Worm (Caenorhabditis elegans) whole organism, mixed stage, embryonic: ENCODE data around the gene F35H8.1.

ENCODE experiments used
- M03D4.4 ChIP-seq: sonication (generic microtip); optimal IDR thresholded peaks from 2 replicates; lab custom pipeline; 2017; ENCODE audit warnings: mild to moderate bottlenecking, missing genetic modification characterization, missing compliant biosample characterization
- bed-3 ChIP-seq: fragments of 200-800 bp; sonication (Bioruptor generic); optimal IDR thresholded peaks from 3 replicates; lab custom pipeline; 2018; ENCODE audit warnings: mild to moderate bottlenecking, missing genetic modification characterization, moderate library complexity, missing compliant biosample characterization
- blmp-1 ChIP-seq: fragments of 150-350 bp; optimal IDR thresholded peaks from 2 replicates; lab custom pipeline; 2014; ENCODE audit warnings: missing biosample characterization, missing genetic modification characterization
- ceh-39 ChIP-seq: fragments of 150-350 bp; optimal IDR thresholded peaks from 2 replicates; lab custom pipeline; 2014; ENCODE audit warnings: missing biosample characterization, missing genetic modification characterization
- ceh-43 ChIP-seq: fragments of 200-800 bp; sonication (Bioruptor generic); optimal IDR thresholded peaks from 2 replicates; lab custom pipeline; 2018; ENCODE audit warnings: mild to moderate bottlenecking, missing genetic modification characterization, moderate library complexity, missing compliant biosample characterization
- ceh-83 ChIP-seq: fragments of 200-800 bp; sonication (Bioruptor generic); optimal IDR thresholded peaks from 2 replicates; lab custom pipeline; 2018; ENCODE audit warnings: mild to moderate bottlenecking, missing genetic modification characterization, missing compliant biosample characterization
- ces-1 ChIP-seq: fragments of 150-350 bp; optimal IDR thresholded peaks from 2 replicates; lab custom pipeline; 2014; ENCODE audit warnings: missing biosample characterization, missing genetic modification reagents, missing genetic modification characterization
- cnd-1 ChIP-seq: fragments of 200-800 bp; sonication (Bioruptor generic); optimal IDR thresholded peaks from 2 replicates; lab custom pipeline; 2018; ENCODE audit warnings: mild to moderate bottlenecking, missing genetic modification characterization, missing compliant biosample characterization
- drap-1 ChIP-seq: fragments of 200-800 bp; sonication (Bioruptor generic); optimal IDR thresholded peaks from 3 replicates; lab custom pipeline; 2018; ENCODE audit warnings: mild to moderate bottlenecking, missing genetic modification characterization, missing compliant biosample characterization
- elt-1 ChIP-seq: sonication (generic microtip); optimal IDR thresholded peaks from 2 replicates; lab custom pipeline; 2017; ENCODE audit warnings: missing genetic modification characterization, mild to moderate bottlenecking, missing compliant biosample characterization, antibody characterized with exemption, moderate library complexity, borderline replicate concordance; ENCODE audit not compliant: insufficient read depth
- elt-3 ChIP-seq: fragments of 150-350 bp; optimal IDR thresholded peaks from 2 replicates; lab custom pipeline; 2014; ENCODE audit warnings: missing biosample characterization, missing genetic modification characterization
- flh-1 ChIP-seq: fragments of 200-800 bp; sonication (Bioruptor generic); optimal IDR thresholded peaks from 2 replicates; lab custom pipeline; 2018; ENCODE audit warnings: mild to moderate bottlenecking, missing genetic modification characterization, moderate library complexity, missing compliant biosample characterization
- ham-2 ChIP-seq: fragments of 200-800 bp; sonication (Bioruptor generic); optimal IDR thresholded peaks from 2 replicates; lab custom pipeline; 2018; ENCODE audit warnings: mild to moderate bottlenecking, missing genetic modification characterization, missing compliant biosample characterization
- hlh-1 ChIP-seq: fragments of 150-350 bp; optimal IDR thresholded peaks from 2 replicates; lab custom pipeline; 2014; ENCODE audit warnings: missing biosample characterization, missing genetic modification reagents, missing genetic modification characterization
- lin-32 ChIP-seq: fragments of 200-800 bp; sonication (Bioruptor generic); optimal IDR thresholded peaks from 2 replicates; lab custom pipeline; 2018; ENCODE audit warnings: mild to moderate bottlenecking, missing genetic modification characterization, missing compliant biosample characterization
- lsy-2 ChIP-seq: fragments of 150-350 bp; optimal IDR thresholded peaks from 2 replicates; lab custom pipeline; 2014; ENCODE audit warnings: missing biosample characterization, missing genetic modification characterization
- mab-5 ChIP-seq: fragments of 150-350 bp; optimal IDR thresholded peaks from 2 replicates; lab custom pipeline; 2014; ENCODE audit warnings: missing biosample characterization, missing genetic modification characterization
- mep-1 ChIP-seq: fragments of 150-350 bp; optimal IDR thresholded peaks from 2 replicates; lab custom pipeline; 2017; ENCODE audit warnings: missing biosample characterization, missing genetic modification reagents, missing genetic modification characterization, inconsistent platforms
- mls-2 ChIP-seq: sonication (generic microtip); optimal IDR thresholded peaks from 2 replicates; lab custom pipeline; 2016; ENCODE audit warnings: mild to moderate bottlenecking, missing genetic modification characterization, moderate library complexity, missing compliant biosample characterization
- nhr-12 ChIP-seq: fragments of 150-350 bp; optimal IDR thresholded peaks from 2 replicates; lab custom pipeline; 2014; ENCODE audit warnings: missing biosample characterization, missing genetic modification characterization
- nhr-2 ChIP-seq: fragments of 150-350 bp; optimal IDR thresholded peaks from 2 replicates; lab custom pipeline; 2014; ENCODE audit warnings: missing biosample characterization, missing genetic modification characterization
- nhr-237 ChIP-seq: fragments of 150-350 bp; optimal IDR thresholded peaks from 2 replicates; lab custom pipeline; 2014; ENCODE audit warnings: missing biosample characterization, missing genetic modification characterization
- nhr-28 ChIP-seq: fragments of 150-350 bp; optimal IDR thresholded peaks from 2 replicates; lab custom pipeline; 2014; ENCODE audit warnings: missing biosample characterization, missing genetic modification characterization
- nhr-76 ChIP-seq: sonication (generic microtip); optimal IDR thresholded peaks from 2 replicates; lab custom pipeline; 2017; ENCODE audit warnings: missing biosample characterization, missing genetic modification characterization
- pha-4 ChIP-seq: fragments of 150-350 bp; optimal IDR thresholded peaks from 2 replicates; lab custom pipeline; 2018; ENCODE audit warnings: missing biosample characterization, missing genetic modification reagents, missing genetic modification characterization
- sem-2 ChIP-seq: fragments of 200-800 bp; sonication (Bioruptor generic); optimal IDR thresholded peaks from 2 replicates; lab custom pipeline; 2018; ENCODE audit warnings: mild to moderate bottlenecking, missing genetic modification characterization, missing compliant biosample characterization
- sptf-1 ChIP-seq: sonication (generic microtip); optimal IDR thresholded peaks from 2 replicates; lab custom pipeline; 2017; ENCODE audit warnings: mild to moderate bottlenecking, missing genetic modification characterization, moderate library complexity, missing compliant biosample characterization
- tbx-8 ChIP-seq: fragments of 200-800 bp; sonication (Bioruptor generic); optimal IDR thresholded peaks from 2 replicates; lab custom pipeline; 2018; ENCODE audit warnings: mild to moderate bottlenecking, missing genetic modification characterization, moderate library complexity, missing compliant biosample characterization
- unc-120 ChIP-seq: sonication (generic microtip); optimal IDR thresholded peaks from 2 replicates; lab custom pipeline; 2017; ENCODE audit warnings: missing genetic modification characterization, missing compliant biosample characterization; ENCODE audit not compliant: poor library complexity, severe bottlenecking
- unc-39 ChIP-seq: fragments of 150-350 bp; optimal IDR thresholded peaks from 2 replicates; lab custom pipeline; 2014; ENCODE audit warnings: missing biosample characterization, missing genetic modification characterization
- unc-62 ChIP-seq: fragments of 150-350 bp; optimal IDR thresholded peaks from 2 replicates; lab custom pipeline; 2014; ENCODE audit warnings: missing biosample characterization, missing genetic modification reagents, missing genetic modification characterization
- zip-8 ChIP-seq: fragments of 150-350 bp; optimal IDR thresholded peaks from 2 replicates; lab custom pipeline; 2014; ENCODE audit warnings: missing biosample characterization, missing genetic modification characterization
- ztf-11 ChIP-seq: fragments of 150-350 bp; optimal IDR thresholded peaks from 2 replicates; lab custom pipeline; 2014; ENCODE audit warnings: missing biosample characterization, missing genetic modification characterization

Gene F35H8.1

DNA sequence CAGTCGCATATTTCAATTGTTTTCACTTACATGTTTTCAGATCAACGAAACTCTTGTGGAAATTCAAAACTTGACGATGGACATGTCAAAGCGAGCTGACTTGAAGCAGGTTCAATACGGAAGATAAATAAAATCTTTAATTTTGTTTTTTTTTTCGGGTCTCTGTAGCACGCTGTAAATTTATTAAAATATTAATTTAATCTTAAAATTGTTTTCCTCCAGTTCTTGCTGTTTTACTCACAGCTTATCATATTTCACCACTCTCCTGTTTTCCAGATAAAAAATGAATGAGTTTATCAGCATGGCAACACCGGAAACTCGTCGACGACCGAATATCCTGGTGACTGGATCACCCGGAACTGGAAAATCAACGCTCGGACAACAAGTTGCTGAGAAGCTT, 43.3 kb upstream of the F35H8.1 start, which contains the start of gene E02H1.6:
Gene E02H1.6 (plus strand): TSS at position 301 of the 400 bp plus-strand sequence.
- TF ChIP-seq nhr-76 (tag; lab: Kevin White, UChicago), result no peak

DNA sequence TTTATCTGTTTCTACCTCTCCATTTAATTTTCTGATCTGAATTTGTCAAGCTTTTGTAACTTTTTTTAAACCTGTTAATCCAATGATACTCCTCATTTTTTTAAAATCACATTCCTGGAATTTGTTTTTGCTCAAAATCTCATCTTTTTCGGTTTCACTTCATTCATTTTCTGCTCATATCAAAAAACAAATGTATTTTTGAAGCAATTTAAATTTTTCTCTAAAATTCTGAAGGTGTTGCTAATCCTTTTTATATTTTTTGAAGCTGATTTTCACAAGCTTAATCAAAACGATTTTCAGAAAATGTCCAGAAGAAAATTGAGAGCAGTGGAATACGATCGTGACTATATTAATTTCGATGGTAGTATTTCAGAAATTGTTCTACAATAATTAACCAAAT, 41.8 kb upstream of the F35H8.1 start, which contains the start of gene E02H1.5:
Gene E02H1.5 (plus strand): TSS at position 301 of the 400 bp plus-strand sequence.
- TF ChIP-seq drap-1 (GFP tag; lab: Kevin White, UChicago) (no peak), M03D4.4 (tag; lab: Kevin White, UChicago) (no peak), cnd-1 (no peak), unc-39 (tag; lab: Kevin White, UChicago) (no peak), elt-3 (tag; lab: Kevin White, UChicago) (no peak), unc-62 (GFP tag; lab: Kevin White, UChicago) (no peak), zip-8 (tag; lab: Kevin White, UChicago) (no peak), ces-1 (GFP tag; lab: Kevin White, UChicago) (no peak), ceh-39 (tag; lab: Kevin White, UChicago) (no peak), pha-4 (tag; lab: Kevin White, UChicago) (no peak), flh-1 (GFP tag; lab: Kevin White, UChicago) (no peak), hlh-1 (tag; lab: Kevin White, UChicago) (no peak), unc-120 (tag; lab: Kevin White, UChicago) (no peak), sptf-1 (no peak), bed-3 (no peak), mab-5 (tag; lab: Kevin White, UChicago) (no peak), ceh-83 (GFP tag; lab: Kevin White, UChicago) (no peak)

DNA sequence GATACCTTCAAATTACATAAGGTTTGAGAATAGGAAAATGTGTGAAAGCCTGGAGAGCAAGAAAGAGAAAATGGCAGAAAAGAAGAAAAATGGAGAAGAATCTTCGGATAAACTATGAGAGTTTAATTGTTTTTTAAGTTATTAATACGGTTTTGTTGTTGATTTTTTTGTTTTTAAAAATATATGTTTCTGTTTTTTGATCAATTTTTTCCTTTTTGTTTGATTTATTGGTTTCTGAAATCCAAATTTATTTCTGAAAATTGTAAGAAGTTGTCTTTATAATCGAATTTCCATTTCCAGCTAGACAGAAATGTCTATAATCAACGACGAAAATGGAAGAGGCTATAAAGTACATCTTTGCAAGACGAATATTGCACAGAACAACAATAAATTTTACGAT, 39.7 kb upstream of the F35H8.1 start, which contains the start of gene parp-2:
Gene parp-2 (plus strand): TSS at position 301 of the 400 bp plus-strand sequence.
- TF ChIP-seq hlh-1 (tag; lab: Kevin White, UChicago), result no peak
- TF ChIP-seq nhr-2 (tag; lab: Kevin White, UChicago), result no peak
- no peak for TF ChIP-seq ztf-11 (tag; lab: Kevin White, UChicago)
- TF ChIP-seq drap-1 (GFP tag; lab: Kevin White, UChicago), result no peak
- no peak for TF ChIP-seq elt-1 (tag; lab: Kevin White, UChicago)
- TF ChIP-seq flh-1 (GFP tag; lab: Kevin White, UChicago), result no peak
- no peak for TF ChIP-seq mls-2 (tag; lab: Kevin White, UChicago)
- no peak for TF ChIP-seq ham-2 (GFP tag; lab: Kevin White, UChicago)
- no peak for TF ChIP-seq nhr-28 (tag; lab: Kevin White, UChicago)
- TF ChIP-seq pha-4 (tag; lab: Kevin White, UChicago), result no peak
- TF ChIP-seq unc-39 (tag; lab: Kevin White, UChicago), result no peak
- TF ChIP-seq lsy-2, result no peak
- TF ChIP-seq mab-5 (tag; lab: Kevin White, UChicago), result no peak
- no peak for TF ChIP-seq nhr-12 (tag; lab: Kevin White, UChicago)
- TF ChIP-seq cnd-1, result no peak
- TF ChIP-seq, all 35 proteins: peak for 0

DNA sequence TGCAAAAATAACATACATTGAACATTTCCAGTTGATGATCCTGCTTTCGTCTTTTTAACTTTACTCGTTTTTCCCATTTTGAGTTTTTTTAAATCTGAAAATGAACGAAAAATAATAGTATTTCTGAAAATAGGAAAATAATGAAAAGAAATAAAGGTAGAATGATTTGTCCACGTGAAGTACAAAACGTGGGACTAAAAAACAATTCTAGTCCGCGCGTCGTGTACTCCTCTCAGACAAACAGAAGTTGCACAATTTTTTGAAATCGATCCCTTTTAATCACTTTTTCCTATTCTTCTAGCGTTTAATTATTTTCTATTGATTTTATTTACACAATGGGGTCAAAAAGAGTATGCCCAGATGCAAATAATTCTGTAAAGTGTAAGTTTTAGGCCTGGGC, 38.0 kb upstream of the F35H8.1 start, which contains the start of the genes E02H1.1 and tag-124:
Gene E02H1.1 (minus strand): TSS at position 94 of the 400 bp plus-strand sequence.
Gene tag-124 (plus strand): TSS at position 222 of the 400 bp plus-strand sequence.
- TF ChIP-seq sptf-1 (no peak), mep-1 (tag; lab: Kevin White, UChicago) (peak; percentile 28), ces-1 (GFP tag; lab: Kevin White, UChicago) (peak; percentile 16), mls-2 (tag; lab: Kevin White, UChicago) (no peak), pha-4 (tag; lab: Kevin White, UChicago) (no peak), cnd-1 (no peak), lin-32 (GFP tag; lab: Kevin White, UChicago) (no peak), ceh-39 (tag; lab: Kevin White, UChicago) (no peak), hlh-1 (tag; lab: Kevin White, UChicago) (no peak), nhr-76 (tag; lab: Kevin White, UChicago) (no peak), blmp-1 (tag; lab: Kevin White, UChicago) (no peak), zip-8 (tag; lab: Kevin White, UChicago) (no peak), bed-3 (no peak), nhr-12 (tag; lab: Kevin White, UChicago) (no peak), unc-62 (GFP tag; lab: Kevin White, UChicago) (no peak), nhr-28 (tag; lab: Kevin White, UChicago) (no peak), lsy-2 (peak; percentile 25), ceh-43 (GFP tag; lab: Kevin White, UChicago) (no peak), sem-2 (GFP tag; lab: Kevin White, UChicago) (no peak), elt-3 (tag; lab: Kevin White, UChicago) (no peak), M03D4.4 (tag; lab: Kevin White, UChicago) (no peak), nhr-237 (tag; lab: Kevin White, UChicago) (peak; percentile 37), ceh-83 (GFP tag; lab: Kevin White, UChicago) (no peak), tbx-8 (GFP tag; lab: Kevin White, UChicago) (no peak), drap-1 (GFP tag; lab: Kevin White, UChicago) (no peak)
